Worm (Caenorhabditis elegans): Measurements from ENCODE around the gene cst-2.
A peak's percentile ranks its signal among the peaks of the same experiment; 100 is the strongest.
"Not testable (repeated sequence)": the region's sequence is repeated elsewhere in the genome, so short reads cannot be mapped to it uniquely, and the experiment has no call there.

The cst-2 gene

DNA sequence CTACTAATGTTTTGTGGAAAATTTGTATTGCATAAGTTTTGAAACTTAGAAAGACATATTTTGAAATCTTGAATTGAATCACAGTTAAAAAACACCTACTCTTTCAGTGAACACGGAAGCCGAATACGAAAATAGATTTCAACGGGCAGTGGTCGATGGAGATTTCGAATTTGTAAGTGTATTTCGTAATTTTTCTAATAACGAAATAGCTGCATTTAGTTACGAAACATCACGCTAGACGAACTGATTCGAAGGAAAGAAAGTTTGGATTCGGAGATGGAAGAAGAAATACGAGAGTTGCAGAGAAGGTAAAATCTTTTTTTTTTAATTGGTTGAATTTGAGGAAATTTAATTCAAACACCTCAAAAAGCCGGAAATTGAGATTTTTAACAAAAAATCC lies 6.9 kb upstream of the cst-2 start:
- TF ChIP-seq cebp-1 (GFP tag; IDR thresholded peaks at IDR 0.05) (no peak), cebp-1 (tag; optimal IDR thresholded peaks at IDR 0.05) (peak; percentile 83), B0019.2 (GFP tag; conservative IDR thresholded peaks at IDR 0.05) (no peak), snpc-4 (GFP tag; optimal IDR thresholded peaks at IDR 0.05) (no peak), snpc-4 (tag; optimal IDR thresholded peaks at IDR 0.05) (no peak), pha-4 (tag; optimal IDR thresholded peaks at IDR 0.05) (no peak)

- not testable (repeated sequence) for TF ChIP-seq die-1 (tag; optimal IDR thresholded peaks at IDR 0.05); let-526 (GFP tag; IDR thresholded peaks at IDR 0.05); ztf-3 (GFP tag; optimal IDR thresholded peaks at IDR 0.05)
Observed at ce11 chrX:4339332-4339731, 3.5 kb upstream of the cst-2 start, which contains the start of gene cst-1. Gene cst-1 (plus strand): TSS chrX:4339632.

DNA sequence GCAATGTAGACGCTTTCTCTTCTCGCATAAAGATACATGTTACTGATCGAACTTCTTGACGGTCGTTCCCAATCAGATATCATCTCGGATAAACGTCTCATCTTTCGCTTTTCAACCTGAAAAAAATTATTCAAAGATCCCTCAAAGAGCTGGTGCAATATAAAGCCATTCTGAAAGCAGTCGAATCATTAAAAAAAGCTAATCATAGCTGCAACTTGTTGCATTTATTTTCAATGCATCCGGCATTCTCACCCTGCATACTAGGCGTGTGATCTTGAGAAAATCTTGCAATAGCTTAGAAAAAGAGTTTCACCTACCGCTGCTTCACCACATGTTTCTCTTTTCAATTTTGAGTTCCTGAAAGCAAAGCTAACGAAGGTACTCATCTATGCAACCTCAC lies 3.5 kb downstream of the cst-2 start, which contains the start of gene C24A8.6:
TSS of gene C24A8.6 (minus strand) at position 101 of the 400 bp plus-strand sequence.
- not testable (repeated sequence) for TF ChIP-seq ztf-25 (GFP tag; IDR thresholded peaks at IDR 0.05); tlf-1 (GFP tag; optimal IDR thresholded peaks at IDR 0.05); ztf-22 (GFP tag; optimal IDR thresholded peaks at IDR 0.05)

DNA sequence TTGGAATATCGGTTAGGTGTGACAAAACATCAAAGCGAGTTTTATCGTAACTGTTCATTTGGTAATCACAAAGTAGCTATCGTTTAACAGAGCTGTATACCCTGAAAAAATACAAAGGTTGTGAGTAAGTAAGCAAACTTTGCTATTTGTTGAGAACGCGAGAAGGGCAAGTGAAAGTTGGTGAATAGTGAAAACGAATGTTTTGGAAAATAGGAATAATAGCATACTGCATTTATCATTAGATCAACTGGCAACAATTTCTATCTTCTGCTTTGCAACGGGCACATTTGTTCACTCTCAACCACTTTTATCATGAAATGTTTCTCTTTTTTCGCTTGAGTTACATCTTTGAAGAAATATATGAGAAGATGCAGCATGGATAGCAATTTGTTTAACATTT lies 7.0 kb downstream of the cst-2 start, which contains the start of gene C24A8.5:
TSS of gene C24A8.5 (minus strand) at position 101 of the 400 bp plus-strand sequence.
- TF ChIP-seq atf-7 (tag; optimal IDR thresholded peaks at IDR 0.05) = no peak
- no peak for TF ChIP-seq nhr-27 (tag; optimal IDR thresholded peaks at IDR 0.05)
- TF ChIP-seq sdz-38 (tag; optimal IDR thresholded peaks at IDR 0.05) = no peak
- TF ChIP-seq ceh-27 (GFP tag; optimal IDR thresholded peaks at IDR 0.05) = no peak
- TF ChIP-seq bed-2 (GFP tag; IDR thresholded peaks at IDR 0.05) = no peak
- TF ChIP-seq mes-4 (tag; optimal IDR thresholded peaks at IDR 0.05) = no peak
- no peak for TF ChIP-seq F10E7.11 (tag; optimal IDR thresholded peaks at IDR 0.05)
- TF ChIP-seq gei-17 (GFP tag; optimal IDR thresholded peaks at IDR 0.05) = no peak
- no peak for TF ChIP-seq mxl-1 (tag; optimal IDR thresholded peaks at IDR 0.05)
- no peak for TF ChIP-seq ceh-91 (GFP tag; IDR thresholded peaks at IDR 0.05)
- TF ChIP-seq ztf-26 (tag; optimal IDR thresholded peaks at IDR 0.05) = no peak

DNA sequence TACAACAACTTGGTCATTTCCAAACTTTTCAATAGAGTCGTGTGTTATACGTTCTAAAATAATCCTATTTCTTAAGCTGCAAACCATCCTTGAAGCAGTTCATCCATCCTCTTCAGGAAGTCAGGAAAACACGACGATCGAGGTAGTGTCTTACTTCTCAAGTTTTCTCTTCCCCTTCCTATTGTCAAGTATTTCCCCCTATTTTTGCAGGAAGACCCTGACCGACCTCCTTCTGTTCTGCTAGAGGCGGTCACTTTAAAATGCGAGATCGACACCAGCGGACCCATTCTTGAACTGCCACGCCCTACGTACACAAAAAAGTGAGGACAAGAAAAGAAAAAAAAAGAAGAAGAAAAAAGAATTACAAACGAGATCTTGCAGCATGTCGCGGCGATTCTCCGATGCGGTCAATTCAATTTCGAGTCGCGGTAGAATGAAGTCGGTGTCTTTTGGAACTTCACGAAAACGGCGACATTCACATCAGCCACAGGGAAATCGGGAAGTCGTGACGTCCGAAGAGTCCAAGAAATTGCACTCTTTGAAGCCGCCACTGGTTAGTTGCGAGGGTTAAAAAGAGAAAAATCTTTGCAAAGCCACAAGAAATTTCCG lies 12.9 kb downstream of the cst-2 start:
- no peak for TF ChIP-seq ztf-3 (GFP tag; optimal IDR thresholded peaks at IDR 0.05)
- no peak for TF ChIP-seq B0261.1 (tag; optimal IDR thresholded peaks at IDR 0.05)
- TF ChIP-seq ztf-25 (GFP tag; IDR thresholded peaks at IDR 0.05) = no peak
- TF ChIP-seq ceh-40 (GFP tag; IDR thresholded peaks at IDR 0.05) = no peak
- TF ChIP-seq sdz-38 (tag; optimal IDR thresholded peaks at IDR 0.05) = no peak
- TF ChIP-seq rpc-1 (optimal IDR thresholded peaks at IDR 0.05) = no peak
- no peak for TF ChIP-seq rpc-1 (tag; optimal IDR thresholded peaks at IDR 0.05)
- TF ChIP-seq let-526 (GFP tag; IDR thresholded peaks at IDR 0.05) = no peak
- TF ChIP-seq F57C9.4 (tag; optimal IDR thresholded peaks at IDR 0.05) = no peak
- TF ChIP-seq F37B4.10 (GFP tag; IDR thresholded peaks at IDR 0.05) = no peak
- no peak for TF ChIP-seq nhr-90 (tag; optimal IDR thresholded peaks at IDR 0.05)

- no peak for TF ChIP-seq F10E7.11 (tag; optimal IDR thresholded peaks at IDR 0.05)
- no peak for TF ChIP-seq attf-3 (GFP tag; conservative IDR thresholded peaks at IDR 0.05)
Observed at ce11 chrX:4320563-4320962, 15.3 kb downstream of the cst-2 start, which contains the start of gene dop-6. Gene dop-6 (plus strand): TSS chrX:4320863.
